Fruit fly (Drosophila melanogaster) whole organism, wandering third instar larva: Measurements from ENCODE around the gene rictor.

Source experiments
- Abd-B ChIP-seq: fragments of >200 bp; optimal IDR thresholded peaks from 2 replicates; lab custom pipeline; 2017; ENCODE audit warnings: missing biosample characterization, missing genetic modification characterization
- CG32264 ChIP-seq: fragments of 200-800 bp; sonication (Bioruptor generic); optimal IDR thresholded peaks from 2 replicates; lab custom pipeline; 2016; ENCODE audit warnings: missing biosample characterization, missing genetic modification characterization
- CG9705 ChIP-seq: fragments of 200-800 bp; sonication (Bioruptor generic); optimal IDR thresholded peaks from 2 replicates; lab custom pipeline; 2018; ENCODE audit warnings: missing biosample characterization, mild to moderate bottlenecking, missing genetic modification characterization
- CrebA ChIP-seq: fragments of 200-800 bp; sonication (Bioruptor generic); optimal IDR thresholded peaks from 2 replicates; lab custom pipeline; 2016; ENCODE audit warnings: missing biosample characterization, mild to moderate bottlenecking, missing genetic modification characterization, borderline replicate concordance
- Dfd ChIP-seq: fragments of >200 bp; optimal IDR thresholded peaks from 2 replicates; lab custom pipeline; 2017; ENCODE audit warnings: missing biosample characterization, missing genetic modification characterization
- Dif ChIP-seq: fragments of 200-275, 200-300 bp; sonication (Bioruptor generic); optimal IDR thresholded peaks from 2 replicates; lab custom pipeline; 2018; ENCODE audit warnings: missing biosample characterization, missing genetic modification characterization; ENCODE audit not compliant: partially characterized antibody
- GATAd ChIP-seq: sonication (Bioruptor generic); optimal IDR thresholded peaks from 2 replicates; lab custom pipeline; 2016; ENCODE audit warnings: missing biosample characterization, missing genetic modification characterization
- HLH106 ChIP-seq: fragments of 200-800 bp; optimal IDR thresholded peaks from 3 replicates; lab custom pipeline; 2019; ENCODE audit warnings: missing biosample characterization, mild to moderate bottlenecking, missing genetic modification characterization, moderate library complexity
- Hnf4 ChIP-seq: fragments of 200-800 bp; sonication (Bioruptor generic); optimal IDR thresholded peaks from 2 replicates; lab custom pipeline; 2016; ENCODE audit warnings: missing biosample characterization, mild to moderate bottlenecking, missing genetic modification characterization
- Hr78 ChIP-seq: fragments of >200 bp; optimal IDR thresholded peaks from 2 replicates; lab custom pipeline; 2017; ENCODE audit warnings: missing biosample characterization, missing genetic modification characterization
- Hr83 ChIP-seq: fragments of 200-300 bp; sonication (Bioruptor generic); optimal IDR thresholded peaks from 2 replicates; lab custom pipeline; 2016; ENCODE audit warnings: missing biosample characterization, mild to moderate bottlenecking, missing genetic modification characterization, moderate library complexity; ENCODE audit not compliant: poor library complexity, severe bottlenecking
- Jra ChIP-seq: sonication (Bioruptor generic); optimal IDR thresholded peaks from 2 replicates; lab custom pipeline; 2016; ENCODE audit warnings: missing biosample characterization, missing genetic modification characterization
- Mio ChIP-seq: sonication (Bioruptor generic); optimal IDR thresholded peaks from 2 replicates; lab custom pipeline; 2016; ENCODE audit warnings: missing biosample characterization, missing genetic modification characterization
- Myc ChIP-seq: fragments of >200 bp; optimal IDR thresholded peaks from 2 replicates; lab custom pipeline; 2017
- N ChIP-seq: fragments of >200 bp; optimal IDR thresholded peaks from 2 replicates; lab custom pipeline; 2018; ENCODE audit warnings: missing biosample characterization, missing external identifiers, missing genetic modification characterization
- OdsH ChIP-seq: fragments of 200-800 bp; sonication (Bioruptor generic); optimal IDR thresholded peaks from 2 replicates; lab custom pipeline; 2016; ENCODE audit warnings: missing biosample characterization, mild to moderate bottlenecking, missing genetic modification characterization
- Rel ChIP-seq, 2 experiments: fragments of 200-800 bp; sonication (Bioruptor generic) in 1 of 2; optimal IDR thresholded peaks; 2 replicates in 1 of 2; 3 replicates in 1 of 2; lab custom pipeline; 2016 to 2019; ENCODE audit warnings: mild to moderate bottlenecking in 2 of 2, missing biosample characterization in 2 of 2, missing genetic modification characterization in 2 of 2, moderate library complexity in 1 of 2
- Sp1 ChIP-seq: fragments of 200-800 bp; sonication (Bioruptor generic); optimal IDR thresholded peaks from 3 replicates; lab custom pipeline; 2019; ENCODE audit warnings: missing biosample characterization, mild to moderate bottlenecking, missing genetic modification characterization, moderate library complexity
- Vsx2 ChIP-seq: fragments of 200-300, 225-300 bp; sonication (Bioruptor generic); optimal IDR thresholded peaks from 2 replicates; lab custom pipeline; 2018; ENCODE audit warnings: missing biosample characterization, missing genetic modification characterization; ENCODE audit not compliant: partially characterized antibody
- br ChIP-seq: fragments of 200-800 bp; sonication (Bioruptor generic); optimal IDR thresholded peaks from 2 replicates; lab custom pipeline; 2016; ENCODE audit warnings: missing biosample characterization, missing genetic modification characterization
- brk ChIP-seq: fragments of 200-800 bp; sonication (Bioruptor generic); optimal IDR thresholded peaks from 2 replicates; lab custom pipeline; 2016; ENCODE audit warnings: missing biosample characterization, mild to moderate bottlenecking, missing genetic modification characterization
- dl ChIP-seq, 2 experiments: fragments of 175-275, 200-275 bp in 1 of 2; fragments of 200-275 bp in 1 of 2; sonication (Bioruptor generic); optimal IDR thresholded peaks; lab custom pipeline; 2018; ENCODE audit warnings: mild to moderate bottlenecking in 2 of 2, missing biosample characterization in 2 of 2, missing genetic modification characterization in 2 of 2, moderate library complexity in 2 of 2; ENCODE audit not compliant: partially characterized antibody in 2 of 2, insufficient read depth in 1 of 2
- dmrt93B ChIP-seq: fragments of 200-800 bp; sonication (Bioruptor generic); optimal IDR thresholded peaks from 2 replicates; lab custom pipeline; 2018; ENCODE audit warnings: missing biosample characterization, mild to moderate bottlenecking, missing genetic modification characterization
- dsf ChIP-seq: sonication (Bioruptor generic); optimal IDR thresholded peaks from 2 replicates; lab custom pipeline; 2016; ENCODE audit warnings: missing biosample characterization, missing genetic modification characterization, borderline replicate concordance
- ey ChIP-seq: fragments of 200-800 bp; sonication (Bioruptor generic); optimal IDR thresholded peaks from 2 replicates; lab custom pipeline; 2016; ENCODE audit warnings: missing biosample characterization, missing genetic modification characterization
- foxo ChIP-seq, 2 experiments: fragments of 200-800 bp; sonication (Bioruptor generic); optimal IDR thresholded peaks; 2 replicates in 1 of 2; 3 replicates in 1 of 2; lab custom pipeline; 2016 to 2017; ENCODE audit warnings: missing biosample characterization in 2 of 2, missing genetic modification characterization in 2 of 2
- fru ChIP-seq: fragments of 200-800 bp; sonication (Bioruptor generic); optimal IDR thresholded peaks from 3 replicates; lab custom pipeline; 2016; ENCODE audit warnings: missing biosample characterization, mild to moderate bottlenecking, missing genetic modification characterization
- h ChIP-seq: fragments of 200-800 bp; sonication (Bioruptor generic); optimal IDR thresholded peaks from 3 replicates; lab custom pipeline; 2016; ENCODE audit warnings: missing biosample characterization, mild to moderate bottlenecking, missing genetic modification characterization
- jim ChIP-seq: fragments of 175-275, 200-325 bp; sonication (Bioruptor generic); optimal IDR thresholded peaks from 2 replicates; lab custom pipeline; 2016; ENCODE audit warnings: missing biosample characterization, mild to moderate bottlenecking, missing genetic modification characterization
- lola ChIP-seq: fragments of >200 bp; optimal IDR thresholded peaks from 2 replicates; lab custom pipeline; 2017; ENCODE audit warnings: missing biosample characterization, missing genetic modification characterization
- pan ChIP-seq: fragments of >200 bp; optimal IDR thresholded peaks from 2 replicates; lab custom pipeline; 2017
- psq ChIP-seq: fragments of 200-800 bp; sonication (Bioruptor generic); optimal IDR thresholded peaks from 3 replicates; lab custom pipeline; 2017; ENCODE audit warnings: missing biosample characterization, mild to moderate bottlenecking, missing genetic modification characterization, moderate library complexity
- rgr ChIP-seq: fragments of 200-800 bp; sonication (Bioruptor generic); optimal IDR thresholded peaks from 3 replicates; lab custom pipeline; 2016; ENCODE audit warnings: missing biosample characterization, mild to moderate bottlenecking, missing genetic modification characterization
- sage ChIP-seq: fragments of 200-800 bp; sonication (Bioruptor generic); optimal IDR thresholded peaks from 2 replicates; lab custom pipeline; 2016; ENCODE audit warnings: missing biosample characterization, mild to moderate bottlenecking, missing genetic modification characterization
- sv ChIP-seq: fragments of 200-800 bp; sonication (Bioruptor generic); optimal IDR thresholded peaks from 3 replicates; lab custom pipeline; 2016; ENCODE audit warnings: missing biosample characterization, missing genetic modification characterization
- tai ChIP-seq: sonication (Bioruptor generic); optimal IDR thresholded peaks from 2 replicates; lab custom pipeline; 2016; ENCODE audit warnings: missing biosample characterization, missing genetic modification characterization
- usp ChIP-seq: fragments of >200 bp; optimal IDR thresholded peaks from 2 replicates; lab custom pipeline; 2017; ENCODE audit warnings: missing biosample characterization, missing genetic modification characterization
- woc ChIP-seq: sonication (Bioruptor generic); optimal IDR thresholded peaks from 2 replicates; lab custom pipeline; 2016; ENCODE audit warnings: missing biosample characterization, mild to moderate bottlenecking, missing genetic modification characterization

Gene rictor

dm6 chrX:19261071-19261470 lies at the start of gene rictor:
Gene rictor, minus strand, starts transcription at chrX:19261240.
- no peak for TF ChIP-seq Mio (GFP tag; lab: Kevin White, UChicago)
- no peak for TF ChIP-seq h
- no peak for TF ChIP-seq sage (GFP tag; lab: Kevin White, UChicago)
- TF ChIP-seq dsf (GFP tag; lab: Kevin White, UChicago), result no peak
- TF ChIP-seq Dif (GFP tag; lab: Kevin White, UChicago), result no peak
- TF ChIP-seq tai (GFP tag; lab: Kevin White, UChicago), result no peak
- TF ChIP-seq Vsx2 (GFP tag; lab: Kevin White, UChicago), result no peak
- TF ChIP-seq Hr83 (GFP tag; lab: Kevin White, UChicago), result no peak
- TF ChIP-seq br (GFP tag; lab: Kevin White, UChicago), result no peak
- no peak for TF ChIP-seq sv (GFP tag; lab: Kevin White, UChicago)
- no peak for TF ChIP-seq Hnf4
- TF ChIP-seq OdsH (GFP tag; lab: Kevin White, UChicago), result no peak
- no peak for TF ChIP-seq HLH106 (tag; lab: Kevin White, UChicago)
- TF ChIP-seq brk (GFP tag; lab: Kevin White, UChicago), result no peak
- TF ChIP-seq Abd-B (GFP tag; lab: Kevin White, UChicago), result no peak

- TF ChIP-seq foxo (GFP tag; optimal IDR thresholded peaks at IDR 0.05; lab: Kevin White, UChicago) (no peak), Rel (GFP tag; optimal IDR thresholded peaks at IDR 0.05; lab: Kevin White, UChicago) (no peak), Rel (tag; optimal IDR thresholded peaks at IDR 0.05; lab: Kevin White, UChicago) (no peak), ey (GFP tag; lab: Kevin White, UChicago) (peak; percentile 7), OdsH (GFP tag; lab: Kevin White, UChicago) (peak; percentile 19), h (peak; percentile 22), sage (GFP tag; lab: Kevin White, UChicago) (no peak)
Measured at dm6 chrX:19309648-19310047, 48.6 kb upstream of the rictor start.

- TF ChIP-seq Hnf4 (peak; percentile 45), jim (GFP tag; lab: Kevin White, UChicago) (no peak), Vsx2 (GFP tag; lab: Kevin White, UChicago) (no peak), CrebA (GFP tag; lab: Kevin White, UChicago) (no peak), usp (GFP tag; lab: Kevin White, UChicago) (no peak), Rel (GFP tag; optimal IDR thresholded peaks at IDR 0.05; lab: Kevin White, UChicago) (no peak), Rel (tag; optimal IDR thresholded peaks at IDR 0.05; lab: Kevin White, UChicago) (peak; percentile 8), rgr (GFP tag; lab: Kevin White, UChicago) (peak; percentile 44), foxo (GFP tag; optimal IDR thresholded peaks at IDR 0.05; lab: Kevin White, UChicago) (peak in 1 of 2 experiments; percentile 41), dmrt93B (GFP tag; lab: Kevin White, UChicago) (no peak), fru (GFP tag; lab: Kevin White, UChicago) (peak; percentile 40), Sp1 (GFP tag; lab: Kevin White, UChicago) (peak; percentile 25), Dif (GFP tag; lab: Kevin White, UChicago) (no peak), woc (GFP tag; lab: Kevin White, UChicago) (no peak), Abd-B (GFP tag; lab: Kevin White, UChicago) (no peak), N (GFP tag; lab: Kevin White, UChicago) (peak; percentile 39), OdsH (GFP tag; lab: Kevin White, UChicago) (peak; percentile 1), HLH106 (tag; lab: Kevin White, UChicago) (no peak), pan (lab: Kevin White, UChicago) (no peak), h (peak; percentile 60), lola (GFP tag; lab: Kevin White, UChicago) (no peak), dsf (GFP tag; lab: Kevin White, UChicago) (no peak), tai (GFP tag; lab: Kevin White, UChicago) (no peak), Dfd (no peak), dl (GFP tag; optimal IDR thresholded peaks at IDR 0.05; lab: Kevin White, UChicago; ENCODE audit: insufficient read depth in 1 of 2, partially characterized antibody in 2 of 2) (no peak), Hr78 (no peak), CG32264 (GFP tag; lab: Kevin White, UChicago) (no peak), Jra (GFP tag; lab: Kevin White, UChicago) (no peak), ey (GFP tag; lab: Kevin White, UChicago) (no peak), GATAd (no peak), psq (GFP tag; lab: Kevin White, UChicago) (peak; percentile 41), Myc (lab: Kevin White, UChicago) (no peak), brk (GFP tag; lab: Kevin White, UChicago) (no peak), br (GFP tag; lab: Kevin White, UChicago) (peak; percentile 7), CG9705 (no peak), sv (GFP tag; lab: Kevin White, UChicago) (no peak), Mio (GFP tag; lab: Kevin White, UChicago) (no peak), sage (GFP tag; lab: Kevin White, UChicago) (no peak), Hr83 (GFP tag; lab: Kevin White, UChicago) (peak; percentile 37)
Measured at dm6 chrX:19307810-19308456, 46.9 kb upstream of the rictor start, which contains the start of gene CG8051. Gene CG8051, minus strand, starts transcription at chrX:19307925.
